Fruit fly (Drosophila melanogaster) S2 (cell line): ENCODE measurements around the gene B9d2.

Experiments
- CG8478 ChIP-seq: fragments of >200 bp; optimal IDR thresholded peaks from 2 replicates; lab custom pipeline; 2018
- CTCF ChIP-seq, 2 experiments: fragments of >200 bp; optimal IDR thresholded peaks; 2 replicates each; lab custom pipeline; 2018

The B9d2 gene

DNA sequence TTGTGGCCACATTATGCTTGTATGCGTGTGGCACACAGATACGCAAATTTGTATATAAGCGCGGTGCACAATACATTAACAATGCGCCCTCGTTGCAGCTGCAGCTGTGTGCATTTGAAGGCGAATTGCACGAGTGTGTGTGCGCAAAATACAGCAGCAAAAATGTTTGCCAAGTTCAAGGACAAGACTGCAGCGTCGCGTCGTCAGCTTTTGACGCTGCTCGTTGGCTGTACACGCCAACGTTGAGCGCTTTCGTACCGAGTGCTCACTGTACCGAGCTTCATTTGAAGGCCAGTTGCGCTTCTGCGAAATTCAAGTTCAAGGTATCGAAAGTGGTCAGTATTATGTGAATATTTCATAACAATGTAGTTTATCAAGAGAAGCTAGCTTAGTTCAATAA lies 43.7 kb downstream of the B9d2 start:
- TF ChIP-seq CG8478 (lab: Kevin White, UChicago) (no peak), CTCF (optimal IDR thresholded peaks at IDR 0.05; lab: Kevin White, UChicago) (no peak)

dm6 chr2L:6085733-6086317 lies 44.6 kb downstream of the B9d2 start:
- TF ChIP-seq CG8478 (lab: Kevin White, UChicago), result no peak
- TF ChIP-seq CTCF (optimal IDR thresholded peaks at IDR 0.05; lab: Kevin White, UChicago), result no peak

dm6 chr2L:6084694-6085093 lies 45.8 kb downstream of the B9d2 start:
- no peak for TF ChIP-seq CG8478 (lab: Kevin White, UChicago)
- no peak for TF ChIP-seq CTCF (optimal IDR thresholded peaks at IDR 0.05; lab: Kevin White, UChicago)

DNA sequence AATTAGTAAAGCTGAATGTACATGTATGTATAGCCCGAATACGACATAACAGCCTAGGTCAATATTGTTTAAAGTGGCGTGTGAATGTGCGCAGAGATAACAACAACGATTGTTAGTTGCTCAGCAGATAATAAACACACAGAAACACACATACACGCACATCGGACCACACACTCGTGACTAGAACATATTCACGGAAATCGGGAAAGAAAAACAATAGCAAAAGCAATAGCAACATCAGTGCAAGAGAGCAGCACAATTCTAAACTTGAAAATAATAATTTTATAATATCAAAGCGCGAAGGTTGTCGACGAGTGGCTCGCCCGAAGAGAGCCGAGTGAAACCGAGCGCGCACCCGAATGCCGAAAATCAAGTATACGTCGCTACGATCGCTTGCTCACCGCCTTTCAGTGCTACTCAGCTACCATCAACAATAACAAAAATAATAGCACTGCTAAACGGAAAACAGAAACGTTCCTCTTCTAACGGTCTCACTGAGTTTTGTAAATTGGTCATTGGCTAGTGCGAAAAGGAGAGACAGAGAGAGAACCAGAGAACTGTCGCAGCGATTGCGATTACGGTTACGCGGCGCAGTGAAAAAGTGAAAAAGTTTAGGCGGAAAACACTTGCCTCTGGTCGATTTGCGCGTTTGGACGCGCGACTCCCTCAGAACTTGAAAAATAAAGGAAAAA lies 47.4 kb downstream of the B9d2 start:
- no peak for TF ChIP-seq CTCF (optimal IDR thresholded peaks at IDR 0.05; lab: Kevin White, UChicago)
- no peak for TF ChIP-seq CG8478 (lab: Kevin White, UChicago)

DNA sequence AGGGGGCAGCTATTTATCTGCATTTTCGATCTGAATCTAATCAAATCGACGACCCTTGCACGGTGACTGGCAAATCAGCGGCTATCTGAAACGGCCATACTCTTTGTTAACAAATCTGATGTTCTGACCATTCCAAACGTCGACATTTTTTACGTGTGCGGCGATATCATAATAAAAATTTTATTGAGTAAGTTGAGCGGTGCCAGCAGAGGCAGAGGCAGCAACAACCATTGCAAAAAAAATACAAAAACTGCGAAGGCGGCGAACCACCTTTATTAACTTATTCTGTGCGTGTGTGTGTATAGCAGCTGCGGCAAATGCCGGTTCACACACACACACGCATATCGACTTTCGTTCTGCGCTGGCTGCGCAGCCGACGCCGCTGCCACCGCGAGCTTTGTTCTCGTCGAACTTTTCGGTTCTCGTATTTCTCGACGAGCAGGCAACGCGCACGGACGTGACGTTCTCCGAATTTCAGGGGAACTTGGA lies 48.2 kb downstream of the B9d2 start, which contains the start of gene Kr-h1:
Gene Kr-h1, plus strand, starts transcription at position 447 of the 489 bp plus-strand sequence.
- no peak for TF ChIP-seq CG8478 (lab: Kevin White, UChicago)
- TF ChIP-seq CTCF (optimal IDR thresholded peaks at IDR 0.05; lab: Kevin White, UChicago), result no peak

- TF ChIP-seq CTCF (optimal IDR thresholded peaks at IDR 0.05; lab: Kevin White, UChicago) (no peak), CG8478 (lab: Kevin White, UChicago) (no peak)
Observed at dm6 chr2L:6081134-6081832, 49.2 kb downstream of the B9d2 start.

- TF ChIP-seq CTCF (optimal IDR thresholded peaks at IDR 0.05; lab: Kevin White, UChicago), result no peak
- no peak for TF ChIP-seq CG8478 (lab: Kevin White, UChicago)
Observed at dm6 chr2L:6080329-6080728, 50.1 kb downstream of the B9d2 start.

DNA sequence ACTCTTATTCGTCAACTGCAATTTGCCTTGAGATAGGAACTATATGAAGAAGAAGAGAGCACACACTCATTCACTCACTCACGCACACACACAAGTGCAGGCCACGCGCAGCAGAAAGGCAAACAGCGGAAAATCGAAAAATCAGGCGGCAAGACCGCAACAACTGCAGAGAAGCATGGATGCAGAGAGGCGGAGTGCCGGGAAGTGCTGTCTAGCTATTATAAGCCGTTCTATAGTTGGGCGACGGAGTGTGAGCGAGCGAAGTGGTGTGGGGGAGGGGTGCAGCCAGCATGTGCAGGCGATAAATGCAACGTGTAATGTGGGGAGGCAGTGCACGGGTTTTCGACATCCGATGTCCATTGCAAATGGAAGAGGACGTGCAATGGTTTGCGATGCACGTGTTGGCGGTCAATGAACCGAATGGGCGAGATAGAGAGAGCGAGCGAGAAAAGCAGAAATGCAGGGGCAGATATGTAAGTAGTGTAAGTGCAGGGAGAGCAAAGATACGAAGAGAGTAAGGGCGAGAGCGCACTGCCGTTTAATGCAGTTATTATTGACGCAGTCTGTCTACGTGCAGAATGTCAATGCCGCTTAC lies 51.6 kb downstream of the B9d2 start:
- TF ChIP-seq CG8478 (lab: Kevin White, UChicago), result no peak
- TF ChIP-seq CTCF (optimal IDR thresholded peaks at IDR 0.05; lab: Kevin White, UChicago), result no peak
